Worm (Caenorhabditis elegans) whole organism, young adult: ENCODE measurements around the gene ZC190.8.

Source experiments
- akir-1 ChIP-seq: fragments of 200-800 bp; sonication (Bioruptor generic); optimal IDR thresholded peaks from 2 replicates; lab custom pipeline; 2018; ENCODE audit warnings: mild to moderate bottlenecking, missing genetic modification characterization, moderate library complexity, missing compliant biosample characterization
- lin-54 ChIP-seq: fragments of 200-800 bp; sonication (Bioruptor generic); optimal IDR thresholded peaks from 2 replicates; lab custom pipeline; 2018; ENCODE audit warnings: mild to moderate bottlenecking, missing genetic modification characterization, missing compliant biosample characterization

The ZC190.8 gene

DNA sequence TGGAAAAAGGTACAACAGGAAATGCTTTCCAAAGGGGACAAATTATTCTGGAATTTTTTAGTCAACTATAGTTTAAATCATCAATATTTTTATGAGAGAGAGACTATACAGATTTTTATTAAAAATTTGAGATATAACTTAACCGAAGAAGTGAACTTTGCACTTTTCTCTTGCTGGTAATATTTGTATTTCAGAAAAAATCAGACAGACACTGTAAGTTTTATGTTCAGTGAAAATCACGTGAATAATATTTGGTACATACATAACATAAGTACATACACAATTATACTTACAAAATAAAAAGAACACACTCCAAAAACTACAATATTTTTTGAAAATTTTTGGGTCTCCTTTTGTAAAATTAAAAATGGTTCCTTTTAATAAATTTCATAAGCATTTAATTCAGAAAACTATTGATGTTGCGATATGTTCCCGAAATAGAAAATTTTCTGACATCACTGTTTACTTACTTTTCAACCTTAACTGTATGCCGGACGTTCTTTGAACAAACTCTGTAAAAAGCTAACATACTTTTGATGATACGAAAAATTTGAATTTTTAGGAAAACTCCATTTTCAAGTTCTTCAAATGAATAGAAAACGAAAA is 49.8 kb downstream of the ZC190.8 start, which contains the start of the genes F28A12.10 and acd-4 (continued):
- TF ChIP-seq lin-54 (GFP tag; lab: Kevin White, UChicago) (no peak), akir-1 (GFP tag; lab: Kevin White, UChicago) (no peak)
- TF ChIP-seq, all 124 proteins: peak for 0
